Fruit fly (Drosophila melanogaster) whole organism, pupa: Measurements from ENCODE around the gene Send2.

Source experiments
- CG14655 ChIP-seq: fragments of 200-800 bp; sonication (Bioruptor generic); optimal IDR thresholded peaks from 3 replicates; lab custom pipeline; 2017; ENCODE audit warnings: mild to moderate bottlenecking, missing biosample characterization, missing genetic modification reagents, missing genetic modification characterization
- CG8301 ChIP-seq: fragments of 200-800 bp; sonication (Bioruptor generic); optimal IDR thresholded peaks from 2 replicates; lab custom pipeline; 2018; ENCODE audit warnings: missing biosample characterization, mild to moderate bottlenecking, missing genetic modification characterization
- CG9948 ChIP-seq: fragments of 200-800 bp; sonication (Bioruptor generic); optimal IDR thresholded peaks from 2 replicates; lab custom pipeline; 2018; ENCODE audit warnings: missing biosample characterization, mild to moderate bottlenecking, missing genetic modification characterization, moderate library complexity
- D1 ChIP-seq: fragments of 200-800 bp; sonication (Bioruptor generic); optimal IDR thresholded peaks from 2 replicates; lab custom pipeline; 2018; ENCODE audit warnings: missing biosample characterization, mild to moderate bottlenecking, missing genetic modification characterization, moderate library complexity
- Ets98B ChIP-seq: fragments of 200-800 bp; sonication (Bioruptor generic); IDR thresholded peaks from 2 replicates; pipeline ENCODE4 v1.3.6; 2022; ENCODE audit warnings: missing biosample characterization, missing genetic modification characterization
- Pif1A ChIP-seq: fragments of 200-800 bp; sonication (Bioruptor generic); optimal IDR thresholded peaks from 3 replicates; lab custom pipeline; 2016; ENCODE audit warnings: missing biosample characterization, missing genetic modification characterization
- Pif1B ChIP-seq: fragments of 200-800 bp; sonication (Bioruptor generic); optimal IDR thresholded peaks from 3 replicates; lab custom pipeline; 2016; ENCODE audit warnings: missing biosample characterization, missing genetic modification characterization
- Snoo ChIP-seq: fragments of 200-800 bp; sonication (Bioruptor generic); optimal IDR thresholded peaks from 3 replicates; lab custom pipeline; 2017; ENCODE audit warnings: missing biosample characterization, mild to moderate bottlenecking, missing genetic modification characterization, inconsistent platforms

- TF ChIP-seq CG14655 (GFP tag; lab: Kevin White, UChicago) = no peak
- TF ChIP-seq Ets98B (GFP tag; lab: Robert Waterston, UW) = peak; percentile 19; the same call in 1 of the 2 replicates
- TF ChIP-seq D1 = no peak
- no peak for TF ChIP-seq CG9948
- TF ChIP-seq CG8301 = no peak
- TF ChIP-seq Snoo (tag; lab: Kevin White, UChicago) = no peak
- TF ChIP-seq Pif1B = peak; percentile 4
- no peak for TF ChIP-seq Pif1A
These were observed 45.6 kb downstream of the Send2 start for dm6 chr2L:14300718-14301361.
